Fruit fly (Drosophila melanogaster): Measurements from ENCODE around the gene Jhbp15.

Gene Jhbp15

dm6 chr3R:21073141-21073540, 22.4 kb upstream of the Jhbp15 start, which contains the start of gene r-l (continued):
- TF ChIP-seq MTF-1 (GFP tag; optimal IDR thresholded peaks at IDR 0.05; ENCODE audit: borderline replicate concordance), result no peak
- TF ChIP-seq CG16815 (GFP tag; optimal IDR thresholded peaks at IDR 0.05), result no peak
- no peak for TF ChIP-seq pum (GFP tag; optimal IDR thresholded peaks at IDR 0.05)
- TF ChIP-seq unpg (GFP tag; optimal IDR thresholded peaks at IDR 0.05), result no peak
- no peak for TF ChIP-seq CG11695 (GFP tag; IDR thresholded peaks at IDR 0.05)
- TF ChIP-seq grau (tag; optimal IDR thresholded peaks at IDR 0.05), result no peak
- peak; percentile 54 for TF ChIP-seq stwl (tag; optimal IDR thresholded peaks at IDR 0.05)
- no peak for TF ChIP-seq CG7786 (GFP tag; optimal IDR thresholded peaks at IDR 0.05)
- TF ChIP-seq BEAF-32 (GFP tag; optimal IDR thresholded peaks at IDR 0.05), result peak; percentile 54
- TF ChIP-seq CG12219 (GFP tag; optimal IDR thresholded peaks at IDR 0.05), result no peak
- TF ChIP-seq Mrtf (GFP tag; IDR thresholded peaks at IDR 0.05), result no peak
- no peak for TF ChIP-seq lilli (GFP tag; optimal IDR thresholded peaks at IDR 0.05)
- no peak for TF ChIP-seq CG32772 (GFP tag; IDR thresholded peaks at IDR 0.05)
- no peak for TF ChIP-seq CG7987 (GFP tag; optimal IDR thresholded peaks at IDR 0.05)
- no peak for TF ChIP-seq z (GFP tag; IDR thresholded peaks at IDR 0.05)
- no peak for TF ChIP-seq psq (GFP tag; optimal IDR thresholded peaks at IDR 0.05)
- TF ChIP-seq CG11398 (GFP tag; optimal IDR thresholded peaks at IDR 0.05), result no peak
- no peak for TF ChIP-seq Hand (GFP tag; optimal IDR thresholded peaks at IDR 0.05)
- no peak for TF ChIP-seq CG4617 (GFP tag; optimal IDR thresholded peaks at IDR 0.05; ENCODE audit: borderline replicate concordance)
- no peak for TF ChIP-seq CG15073 (GFP tag; optimal IDR thresholded peaks at IDR 0.05)
- TF ChIP-seq Atf6 (GFP tag; IDR thresholded peaks at IDR 0.05), result no peak
- TF ChIP-seq ssp (GFP tag; IDR thresholded peaks at IDR 0.05), result no peak
- no peak for TF ChIP-seq CG8089 (GFP tag; optimal IDR thresholded peaks at IDR 0.05)
- TF ChIP-seq slp2 (GFP tag; optimal IDR thresholded peaks at IDR 0.05), result no peak
- TF ChIP-seq nom (GFP tag; optimal IDR thresholded peaks at IDR 0.05), result no peak
- TF ChIP-seq HLH3B (GFP tag; IDR thresholded peaks at IDR 0.05), result no peak
- no peak for TF ChIP-seq Camta (GFP tag; optimal IDR thresholded peaks at IDR 0.05)
- TF ChIP-seq CG33213 (GFP tag; optimal IDR thresholded peaks at IDR 0.05), result peak; percentile 59
- no peak for TF ChIP-seq CG17328 (GFP tag; IDR thresholded peaks at IDR 0.05)
- no peak for TF ChIP-seq Optix (GFP tag; IDR thresholded peaks at IDR 0.05)
- no peak for TF ChIP-seq chm (GFP tag; IDR thresholded peaks at IDR 0.05)
- TF ChIP-seq CG15011 (GFP tag; optimal IDR thresholded peaks at IDR 0.05), result no peak
- TF ChIP-seq Hr78 (GFP tag; optimal IDR thresholded peaks at IDR 0.05), result no peak
- peak; percentile 81 for TF ChIP-seq exex (tag; optimal IDR thresholded peaks at IDR 0.05)
- peak; percentile 64; the same call in 1 of the 2 replicates for TF ChIP-seq CG13287 (GFP tag; IDR thresholded peaks at IDR 0.05; ENCODE audit: partially characterized antibody)
- peak; percentile 55; the same call in 1 of the 2 replicates for TF ChIP-seq amos (GFP tag; IDR thresholded peaks at IDR 0.05; ENCODE audit: partially characterized antibody)
- TF ChIP-seq NC2α (GFP tag; optimal IDR thresholded peaks at IDR 0.05), result no peak
- TF ChIP-seq CG18262 (tag; optimal IDR thresholded peaks at IDR 0.05), result no peak
- no peak for TF ChIP-seq CG11696 (GFP tag; IDR thresholded peaks at IDR 0.05)
- TF ChIP-seq HLH54F (GFP tag; optimal IDR thresholded peaks at IDR 0.05), result no peak
- no peak for TF ChIP-seq CG31441 (GFP tag; IDR thresholded peaks at IDR 0.05)
- no peak for TF ChIP-seq CG7745 (tag; optimal IDR thresholded peaks at IDR 0.05)
- TF ChIP-seq fd96Cb (tag; optimal IDR thresholded peaks at IDR 0.05), result no peak
- peak; percentile 61 for TF ChIP-seq Sin3A (optimal IDR thresholded peaks at IDR 0.05)
- TF ChIP-seq Ssrp (tag; optimal IDR thresholded peaks at IDR 0.05), result no peak
- TF ChIP-seq gcm2 (GFP tag; optimal IDR thresholded peaks at IDR 0.05), result no peak
- TF ChIP-seq Antp (GFP tag; optimal IDR thresholded peaks at IDR 0.05), result no peak
- TF ChIP-seq NFAT (GFP tag; IDR thresholded peaks at IDR 0.05), result no peak; the same call in 1 of the 2 replicates
- peak; percentile 96 to 99 for TF ChIP-seq insv (GFP tag; optimal IDR thresholded peaks at IDR 0.05)
- no peak for TF ChIP-seq CG9932 (GFP tag; IDR thresholded peaks at IDR 0.05)
- no peak for TF ChIP-seq rib (GFP tag; IDR thresholded peaks at IDR 0.05)
- TF ChIP-seq yki (optimal IDR thresholded peaks at IDR 0.05), result no peak
- TF ChIP-seq CG9797 (GFP tag; optimal IDR thresholded peaks at IDR 0.05), result peak; percentile 93

Data from whole organism, embryonic.